Fruit fly (Drosophila melanogaster) whole organism, embryonic: Measurements from ENCODE around the gene CG15332.

Experiments used
- ATbp ChIP-seq: fragments of 200-800 bp; sonication (Bioruptor generic); optimal IDR thresholded peaks from 2 replicates; lab custom pipeline; 2017; ENCODE audit warnings: missing biosample characterization, mild to moderate bottlenecking, missing genetic modification characterization, missing genetic modification reagents
- Abd-B ChIP-seq: fragments of 200-800 bp; sonication (Bioruptor generic); optimal IDR thresholded peaks from 2 replicates; lab custom pipeline; 2018; ENCODE audit warnings: missing biosample characterization, mild to moderate bottlenecking, missing genetic modification characterization, moderate library complexity
- Atf-2 ChIP-seq: fragments of 200-800 bp; sonication (Bioruptor generic); optimal IDR thresholded peaks from 2 replicates; lab custom pipeline; 2016; ENCODE audit warnings: missing biosample characterization, missing genetic modification characterization
- BEAF-32 ChIP-seq: fragments of 200-800 bp; sonication (Bioruptor generic); optimal IDR thresholded peaks from 3 replicates; lab custom pipeline; 2017; ENCODE audit warnings: missing biosample characterization, missing genetic modification characterization, mild to moderate bottlenecking, moderate library complexity, missing genetic modification reagents
- CG10366 ChIP-seq: fragments of 200-800 bp; sonication (Bioruptor generic); IDR thresholded peaks from 2 replicates; pipeline ENCODE4 v1.3.6; 2022; ENCODE audit warnings: missing biosample characterization, missing genetic modification characterization
- CG10959 ChIP-seq: fragments of 200-800 bp; sonication (Bioruptor generic); IDR thresholded peaks from 2 replicates; pipeline ENCODE4 v1.3.6; 2022; ENCODE audit warnings: missing biosample characterization, missing genetic modification characterization
- CG10979 ChIP-seq: fragments of 200-800 bp; sonication (Bioruptor generic); optimal IDR thresholded peaks from 2 replicates; lab custom pipeline; 2018; ENCODE audit warnings: missing biosample characterization, mild to moderate bottlenecking, missing genetic modification characterization, moderate library complexity
- CG12155 ChIP-seq: fragments of 200-800 bp; sonication (Bioruptor generic); optimal IDR thresholded peaks from 3 replicates; lab custom pipeline; 2016; ENCODE audit warnings: missing biosample characterization, missing genetic modification characterization
- CG14710 ChIP-seq: fragments of 200-800 bp; sonication (Bioruptor generic); optimal IDR thresholded peaks from 3 replicates; lab custom pipeline; 2019; ENCODE audit warnings: missing biosample characterization, mild to moderate bottlenecking, missing genetic modification characterization, moderate library complexity
- CG15073 ChIP-seq: fragments of 200-800 bp; sonication (Bioruptor generic); optimal IDR thresholded peaks from 2 replicates; lab custom pipeline; 2016; ENCODE audit warnings: missing biosample characterization, missing genetic modification characterization
- CG17568 ChIP-seq: fragments of 200-800 bp; sonication (Bioruptor generic); optimal IDR thresholded peaks from 2 replicates; lab custom pipeline; 2018; ENCODE audit warnings: missing biosample characterization, mild to moderate bottlenecking, missing genetic modification characterization, moderate library complexity
- CG17912 ChIP-seq: fragments of 200-800 bp; sonication (Bioruptor generic); optimal IDR thresholded peaks from 2 replicates; lab custom pipeline; 2018; ENCODE audit warnings: missing biosample characterization, mild to moderate bottlenecking, missing genetic modification characterization
- CG33213 ChIP-seq: fragments of 200-800 bp; sonication (Bioruptor generic); optimal IDR thresholded peaks from 3 replicates; lab custom pipeline; 2016; ENCODE audit warnings: missing biosample characterization, missing genetic modification characterization
- CG33557 ChIP-seq: fragments of 200-800 bp; sonication (Bioruptor generic); optimal IDR thresholded peaks from 2 replicates; lab custom pipeline; 2019; ENCODE audit warnings: missing biosample characterization, mild to moderate bottlenecking, missing genetic modification characterization, moderate library complexity
- CG6854 ChIP-seq: fragments of 200-800 bp; sonication (Bioruptor generic); optimal IDR thresholded peaks from 3 replicates; lab custom pipeline; 2017; ENCODE audit warnings: missing biosample characterization, mild to moderate bottlenecking, missing genetic modification characterization
- CG7556 ChIP-seq: fragments of 200-800 bp; sonication (Bioruptor generic); optimal IDR thresholded peaks from 2 replicates; lab custom pipeline; 2017; ENCODE audit warnings: missing biosample characterization, mild to moderate bottlenecking, missing genetic modification characterization
- CG8388 ChIP-seq: fragments of 200-800 bp; sonication (Bioruptor generic); optimal IDR thresholded peaks from 2 replicates; lab custom pipeline; 2019; ENCODE audit warnings: missing biosample characterization, mild to moderate bottlenecking, missing genetic modification characterization, moderate library complexity
- CG9727 ChIP-seq: fragments of 200-800 bp; sonication (Bioruptor generic); optimal IDR thresholded peaks from 3 replicates; lab custom pipeline; 2017; ENCODE audit warnings: missing biosample characterization, mild to moderate bottlenecking, missing genetic modification characterization
- CG9797 ChIP-seq: fragments of 200-800 bp; sonication (Bioruptor generic); optimal IDR thresholded peaks from 3 replicates; lab custom pipeline; 2018; ENCODE audit warnings: missing biosample characterization, mild to moderate bottlenecking, missing genetic modification characterization
- CHES-1-like ChIP-seq: fragments of 200-800 bp; sonication (Bioruptor generic); optimal IDR thresholded peaks from 2 replicates; lab custom pipeline; 2016; ENCODE audit warnings: missing biosample characterization, missing genetic modification characterization
- Dref ChIP-seq: fragments of 200-800 bp; sonication (Bioruptor generic); IDR thresholded peaks from 2 replicates; pipeline ENCODE4 v1.3.6; 2022; ENCODE audit warnings: missing biosample characterization, missing genetic modification characterization
- E2f2 ChIP-seq: fragments of 200-800 bp; sonication (Bioruptor generic); IDR thresholded peaks from 2 replicates; pipeline ENCODE4 v1.3.6; 2022; ENCODE audit warnings: missing biosample characterization, missing genetic modification characterization
- Eip74EF ChIP-seq, 2 experiments: fragments of 200-800 bp in 1 of 2; fragments of >200 bp in 1 of 2; sonication (Bioruptor generic) in 1 of 2; optimal IDR thresholded peaks; 2 replicates each; lab custom pipeline; 2017 to 2019; ENCODE audit warnings: missing biosample characterization in 2 of 2, missing genetic modification characterization in 2 of 2, mild to moderate bottlenecking in 1 of 2, moderate library complexity in 1 of 2
- Ets65A ChIP-seq: fragments of 200-800 bp; sonication (Bioruptor generic); peaks from one replicate; lab custom pipeline; 2016; ENCODE audit warnings: missing biosample characterization, missing genetic modification characterization
- Gsc ChIP-seq: fragments of 200-800 bp; sonication (Bioruptor generic); IDR thresholded peaks from 2 replicates; pipeline ENCODE4 v1.3.6; 2022; ENCODE audit warnings: missing biosample characterization, missing genetic modification characterization
- HmgD ChIP-seq: fragments of 200-800 bp; sonication (Bioruptor generic); optimal IDR thresholded peaks from 3 replicates; lab custom pipeline; 2016; ENCODE audit warnings: missing biosample characterization, missing genetic modification characterization
- Hr51 ChIP-seq, 2 experiments: fragments of 200-800 bp; sonication (Bioruptor generic); optimal IDR thresholded peaks; 2 replicates in 1 of 2; 3 replicates in 1 of 2; lab custom pipeline; 2016 to 2018; ENCODE audit warnings: missing biosample characterization in 2 of 2, missing genetic modification characterization in 2 of 2, mild to moderate bottlenecking in 1 of 2, moderate library complexity in 1 of 2
- Hr78 ChIP-seq, 2 experiments: fragments of 200-800 bp in 1 of 2; fragments of >200 bp in 1 of 2; sonication (Bioruptor generic) in 1 of 2; optimal IDR thresholded peaks; 2 replicates each; lab custom pipeline; 2017 to 2019; ENCODE audit warnings: missing biosample characterization in 2 of 2, missing genetic modification characterization in 2 of 2, mild to moderate bottlenecking in 1 of 2, moderate library complexity in 1 of 2
- MESR4 ChIP-seq: fragments of 200-800 bp; sonication (Bioruptor generic); optimal IDR thresholded peaks from 2 replicates; lab custom pipeline; 2018; ENCODE audit warnings: missing biosample characterization, mild to moderate bottlenecking, missing genetic modification characterization, moderate library complexity
- Nf-YA ChIP-seq: fragments of 200-800 bp; sonication (Bioruptor generic); IDR thresholded peaks from 2 replicates; pipeline ENCODE4 v1.3.6; 2022; ENCODE audit warnings: missing biosample characterization, missing genetic modification characterization
- Stat92E ChIP-seq, 3 experiments: fragments of >200 bp in 2 of 3; fragments of 200-800 bp in 1 of 3; sonication (Bioruptor generic) in 1 of 3; optimal IDR thresholded peaks; 2 replicates each; lab custom pipeline; 2017 to 2019; ENCODE audit warnings: missing biosample characterization in 3 of 3, missing genetic modification characterization in 3 of 3, mild to moderate bottlenecking in 1 of 3, moderate library complexity in 1 of 3
- Usf ChIP-seq: fragments of 200-800 bp; sonication (Bioruptor generic); optimal IDR thresholded peaks from 2 replicates; lab custom pipeline; 2017; ENCODE audit warnings: missing genotype, missing biosample characterization, missing genetic modification characterization
- ac ChIP-seq: fragments of 200-800 bp; sonication (Bioruptor generic); optimal IDR thresholded peaks from 3 replicates; lab custom pipeline; 2017; ENCODE audit warnings: missing biosample characterization, mild to moderate bottlenecking, missing genetic modification characterization
- ara ChIP-seq: fragments of 200-800 bp; sonication (Bioruptor generic); IDR thresholded peaks from 2 replicates; pipeline ENCODE4 v1.3.6; 2022; ENCODE audit warnings: missing biosample characterization, missing genetic modification characterization
- ci ChIP-seq: fragments of 200-800 bp; sonication (Bioruptor generic); IDR thresholded peaks from 3 replicates; pipeline ENCODE4 v1.3.6; 2022; ENCODE audit warnings: missing biosample characterization, missing genetic modification characterization
- croc ChIP-seq: fragments of 200-800 bp; sonication (Bioruptor generic); conservative IDR thresholded peaks from 3 replicates; pipeline ENCODE4 v1.3.6; 2022; ENCODE audit warnings: missing biosample characterization, missing genetic modification characterization
- dm ChIP-seq: fragments of 200-800 bp; sonication (Bioruptor generic); optimal IDR thresholded peaks from 3 replicates; lab custom pipeline; 2016; ENCODE audit warnings: missing biosample characterization, missing genetic modification characterization
- dmrt11E ChIP-seq: fragments of 200-800 bp; sonication (Bioruptor generic); optimal IDR thresholded peaks from 3 replicates; lab custom pipeline; 2018; ENCODE audit warnings: missing biosample characterization, mild to moderate bottlenecking, missing genetic modification characterization, moderate library complexity
- gcm ChIP-seq: fragments of 200-800 bp; sonication (Bioruptor generic); optimal IDR thresholded peaks from 2 replicates; lab custom pipeline; 2019; ENCODE audit warnings: missing biosample characterization, mild to moderate bottlenecking, missing genetic modification characterization, moderate library complexity
- hb ChIP-seq: fragments of 200-800 bp; sonication (Bioruptor generic); IDR thresholded peaks from 3 replicates; pipeline ENCODE4 v1.3.6; 2022; ENCODE audit warnings: missing biosample characterization, missing genetic modification characterization; ENCODE audit not compliant: partially characterized antibody
- kni ChIP-seq: fragments of 200-800 bp; sonication (Bioruptor generic); optimal IDR thresholded peaks from 3 replicates; lab custom pipeline; 2017; ENCODE audit warnings: mild to moderate bottlenecking, missing biosample characterization, missing genetic modification reagents, missing genetic modification characterization
- knrl ChIP-seq: fragments of 200-800 bp; sonication (Bioruptor generic); IDR thresholded peaks from 3 replicates; pipeline ENCODE4 v1.3.6; 2022; ENCODE audit warnings: missing biosample characterization, missing genetic modification characterization; ENCODE audit not compliant: partially characterized antibody
- mld ChIP-seq: fragments of 200-800 bp; sonication (Bioruptor generic); IDR thresholded peaks from 3 replicates; pipeline ENCODE4 v1.3.6; 2022; ENCODE audit warnings: missing biosample characterization, missing genetic modification characterization; ENCODE audit not compliant: partially characterized antibody
- org-1 ChIP-seq: fragments of 200-800 bp; sonication (Bioruptor generic); optimal IDR thresholded peaks from 2 replicates; lab custom pipeline; 2017; ENCODE audit warnings: missing biosample characterization, missing genetic modification characterization
- repo ChIP-seq: fragments of 200-800 bp; sonication (Bioruptor generic); optimal IDR thresholded peaks from 2 replicates; lab custom pipeline; 2016; ENCODE audit warnings: missing biosample characterization, missing genetic modification characterization
- rib ChIP-seq: fragments of 200-800 bp; sonication (Bioruptor generic); IDR thresholded peaks from 2 replicates; pipeline ENCODE4 v1.3.6; 2022; ENCODE audit warnings: missing biosample characterization, missing genetic modification characterization
- sqz ChIP-seq: fragments of 200-800 bp; sonication (Bioruptor generic); optimal IDR thresholded peaks from 3 replicates; lab custom pipeline; 2018; ENCODE audit warnings: missing biosample characterization, mild to moderate bottlenecking, missing genetic modification characterization
- tio ChIP-seq: fragments of 200-800 bp; sonication (Bioruptor generic); optimal IDR thresholded peaks from 2 replicates; lab custom pipeline; 2017; ENCODE audit warnings: missing biosample characterization, missing genetic modification characterization, inconsistent platforms
- unpg ChIP-seq: fragments of 200-800 bp; sonication (Bioruptor generic); optimal IDR thresholded peaks from 3 replicates; lab custom pipeline; 2018; ENCODE audit warnings: missing biosample characterization, mild to moderate bottlenecking, missing genetic modification characterization, moderate library complexity
- usp ChIP-seq: fragments of >200 bp; optimal IDR thresholded peaks from 2 replicates; lab custom pipeline; 2017; ENCODE audit warnings: missing biosample characterization, missing genetic modification characterization
- yki ChIP-seq: fragments of >200 bp; optimal IDR thresholded peaks from 3 replicates; lab custom pipeline; 2018

CG15332 gene

dm6 chrX:7978027-7978426, 22.2 kb upstream of the CG15332 start (continued):
- peak; percentile 23 for TF ChIP-seq unpg (GFP tag; lab: Kevin White, UChicago)
- TF ChIP-seq ara (GFP tag; lab: Robert Waterston, UW), result no peak
- TF ChIP-seq ATbp (GFP tag; lab: Kevin White, UChicago), result peak; percentile 40
- no peak for TF ChIP-seq kni (GFP tag; lab: Kevin White, UChicago)
- TF ChIP-seq ci (GFP tag; lab: Robert Waterston, UW), result no peak
- TF ChIP-seq hb (GFP tag; lab: Robert Waterston, UW), result no peak
- no peak for TF ChIP-seq Ets65A (GFP tag; lab: Kevin White, UChicago)
- no peak for TF ChIP-seq BEAF-32
- TF ChIP-seq yki (lab: Kevin White, UChicago), result no peak
- TF ChIP-seq Stat92E (GFP tag; optimal IDR thresholded peaks at IDR 0.05; lab: Kevin White, UChicago), result no peak
- no peak for TF ChIP-seq CHES-1-like
- TF ChIP-seq Hr78 (GFP tag; optimal IDR thresholded peaks at IDR 0.05; lab: Kevin White, UChicago), result no peak
- no peak for TF ChIP-seq knrl
- TF ChIP-seq CG7556, result peak; percentile 3
- TF ChIP-seq CG15073 (GFP tag; lab: Kevin White, UChicago), result no peak
- no peak for TF ChIP-seq CG9797 (GFP tag; lab: Kevin White, UChicago)
- no peak for TF ChIP-seq Atf-2 (GFP tag; lab: Kevin White, UChicago)
- no peak for TF ChIP-seq tio (GFP tag; lab: Kevin White, UChicago)
- TF ChIP-seq ac (GFP tag; lab: Kevin White, UChicago), result no peak
- peak; percentile 13 for TF ChIP-seq CG8388 (GFP tag; lab: Kevin White, UChicago)
- no peak for TF ChIP-seq mld
- no peak for TF ChIP-seq Eip74EF (GFP tag; optimal IDR thresholded peaks at IDR 0.05; lab: Kevin White, UChicago)
- no peak for TF ChIP-seq Gsc (GFP tag; lab: Robert Waterston, UW)
- no peak for TF ChIP-seq gcm (GFP tag; lab: Kevin White, UChicago)
- TF ChIP-seq repo, result no peak
- TF ChIP-seq rib (GFP tag; lab: Robert Waterston, UW), result no peak
- no peak for TF ChIP-seq usp (GFP tag; lab: Kevin White, UChicago)
- TF ChIP-seq CG10979 (tag; lab: Kevin White, UChicago), result peak; percentile 42
- TF ChIP-seq Usf, result no peak
- no peak for TF ChIP-seq CG12155
- TF ChIP-seq dmrt11E (tag; lab: Kevin White, UChicago), result peak; percentile 40
- TF ChIP-seq CG33557 (GFP tag; lab: Kevin White, UChicago), result no peak
- no peak for TF ChIP-seq E2f2 (GFP tag; lab: Robert Waterston, UW)
- TF ChIP-seq MESR4 (GFP tag; lab: Kevin White, UChicago), result no peak
- no peak for TF ChIP-seq CG17912 (GFP tag; lab: Kevin White, UChicago)
- TF ChIP-seq Hr51 (GFP tag; optimal IDR thresholded peaks at IDR 0.05; lab: Kevin White, UChicago), result peak in 1 of 2 experiments; percentile 23
- peak; percentile 11; the same call in 1 of the 2 replicates for TF ChIP-seq CG10366
- no peak for TF ChIP-seq croc (GFP tag; lab: Robert Waterston, UW)
- no peak for TF ChIP-seq Nf-YA
- TF ChIP-seq CG6854, result no peak
- peak; percentile 35 for TF ChIP-seq CG14710 (tag; lab: Kevin White, UChicago)
- no peak for TF ChIP-seq CG33213 (GFP tag; lab: Kevin White, UChicago)
- no peak for TF ChIP-seq HmgD (GFP tag; lab: Kevin White, UChicago)
- TF ChIP-seq CG9727, result peak; percentile 3
- no peak for TF ChIP-seq sqz (GFP tag; lab: Kevin White, UChicago)
- no peak for TF ChIP-seq dm (GFP tag; lab: Kevin White, UChicago)
- TF ChIP-seq CG17568, result no peak
- no peak for TF ChIP-seq CG10959 (GFP tag; lab: Robert Waterston, UW)
- TF ChIP-seq Dref (GFP tag; lab: Robert Waterston, UW), result no peak
- TF ChIP-seq org-1 (GFP tag; lab: Kevin White, UChicago), result peak; percentile 4
- no peak for TF ChIP-seq Abd-B (GFP tag; lab: Kevin White, UChicago)
